Worm (Caenorhabditis elegans): ENCODE measurements around the gene F25E5.2.

The F25E5.2 gene

DNA sequence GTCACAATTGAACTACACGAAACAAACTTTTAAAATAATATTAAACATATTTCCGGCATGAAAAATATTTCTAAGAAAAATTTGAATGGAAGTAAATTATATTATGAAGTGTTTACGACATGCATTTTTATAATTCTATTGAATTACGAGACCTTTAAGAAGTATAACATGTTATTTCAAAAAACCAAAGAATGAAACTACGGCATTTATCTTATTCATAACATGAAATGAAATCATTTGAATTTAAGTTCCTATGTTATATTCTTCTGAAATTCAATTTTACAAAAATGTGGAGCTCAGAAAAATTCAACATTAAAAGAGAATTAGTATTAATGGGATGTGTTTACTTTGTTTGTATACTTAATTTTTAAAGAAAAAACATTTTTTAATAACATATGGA lies 24.1 kb upstream of the F25E5.2 start, which contains the start of gene srw-71:
srw-71 (minus strand) TSS at position 101 of the 400 bp plus-strand sequence.
- TF ChIP-seq nhr-23 (tag; optimal IDR thresholded peaks at IDR 0.05) (no peak), lsy-12 (tag; optimal IDR thresholded peaks at IDR 0.05) (no peak), daf-12 (tag; optimal IDR thresholded peaks at IDR 0.05) (no peak), hmg-11 (tag; optimal IDR thresholded peaks at IDR 0.05) (no peak), sea-2 (GFP tag; optimal IDR thresholded peaks at IDR 0.05) (no peak), nhr-237 (tag; optimal IDR thresholded peaks at IDR 0.05) (no peak), R02D3.7 (tag; optimal IDR thresholded peaks at IDR 0.05) (no peak), mdl-1 (tag; optimal IDR thresholded peaks at IDR 0.05) (no peak), fkh-10 (GFP tag; optimal IDR thresholded peaks at IDR 0.05) (no peak), nfya-1 (tag; optimal IDR thresholded peaks at IDR 0.05; ENCODE audit: insufficient read depth) (no peak), aly-2 (tag; optimal IDR thresholded peaks at IDR 0.05) (no peak), nhr-12 (tag; optimal IDR thresholded peaks at IDR 0.05) (no peak), elt-3 (tag; optimal IDR thresholded peaks at IDR 0.05) (no peak), egl-5 (tag; optimal IDR thresholded peaks at IDR 0.05) (no peak), unc-39 (tag; optimal IDR thresholded peaks at IDR 0.05) (no peak), fos-1 (tag; optimal IDR thresholded peaks at IDR 0.05) (no peak), zag-1 (tag; optimal IDR thresholded peaks at IDR 0.05) (no peak), skn-1 (tag; optimal IDR thresholded peaks at IDR 0.05) (no peak)

DNA sequence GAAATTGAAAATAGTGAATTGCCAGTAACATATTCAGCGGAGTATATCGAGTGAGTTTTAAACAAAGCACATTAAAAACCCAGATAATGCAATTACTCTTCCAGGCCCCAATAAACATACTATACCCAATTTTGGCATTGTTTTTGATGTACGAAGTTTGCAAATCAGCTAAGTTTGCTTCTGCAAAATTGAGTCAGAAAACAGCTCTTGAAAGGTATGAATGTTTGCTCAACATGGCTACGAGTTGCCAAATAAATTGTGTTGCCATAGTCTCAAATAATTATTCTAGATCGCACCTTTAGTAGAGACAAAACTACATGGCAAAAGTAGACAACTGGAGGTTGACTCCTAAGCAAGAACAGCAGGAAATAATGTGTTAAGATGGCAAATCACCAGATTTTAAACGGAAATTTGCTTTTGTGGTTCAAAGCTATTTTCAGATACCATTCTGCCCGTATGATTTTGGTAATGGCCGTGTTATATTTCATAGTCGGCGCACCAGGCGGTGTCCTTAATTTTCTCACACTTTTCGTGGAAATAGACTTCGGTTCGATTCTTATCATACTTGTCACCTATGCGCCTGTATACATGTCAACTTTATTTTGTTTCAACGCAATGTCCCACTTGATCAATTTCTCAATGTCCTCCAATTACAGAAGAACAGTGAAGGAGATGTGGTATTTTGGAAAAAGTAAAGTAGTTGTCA lies 22.5 kb upstream of the F25E5.2 start:
- TF ChIP-seq elt-2 (tag; optimal IDR thresholded peaks at IDR 0.05), result peak; percentile 42
- TF ChIP-seq nhr-43 (tag; optimal IDR thresholded peaks at IDR 0.05; ENCODE audit: poor library complexity, severe bottlenecking), result peak; percentile 70
- TF ChIP-seq ama-1 (optimal IDR thresholded peaks at IDR 0.05), result peak; percentile 76
- peak; percentile 6 for TF ChIP-seq nhr-23 (tag; optimal IDR thresholded peaks at IDR 0.05)
- TF ChIP-seq lsy-12 (tag; optimal IDR thresholded peaks at IDR 0.05), result peak; percentile 24
- no peak for TF ChIP-seq ztf-4 (tag; optimal IDR thresholded peaks at IDR 0.05)
- no peak for TF ChIP-seq eor-1 (tag; optimal IDR thresholded peaks at IDR 0.05)

DNA sequence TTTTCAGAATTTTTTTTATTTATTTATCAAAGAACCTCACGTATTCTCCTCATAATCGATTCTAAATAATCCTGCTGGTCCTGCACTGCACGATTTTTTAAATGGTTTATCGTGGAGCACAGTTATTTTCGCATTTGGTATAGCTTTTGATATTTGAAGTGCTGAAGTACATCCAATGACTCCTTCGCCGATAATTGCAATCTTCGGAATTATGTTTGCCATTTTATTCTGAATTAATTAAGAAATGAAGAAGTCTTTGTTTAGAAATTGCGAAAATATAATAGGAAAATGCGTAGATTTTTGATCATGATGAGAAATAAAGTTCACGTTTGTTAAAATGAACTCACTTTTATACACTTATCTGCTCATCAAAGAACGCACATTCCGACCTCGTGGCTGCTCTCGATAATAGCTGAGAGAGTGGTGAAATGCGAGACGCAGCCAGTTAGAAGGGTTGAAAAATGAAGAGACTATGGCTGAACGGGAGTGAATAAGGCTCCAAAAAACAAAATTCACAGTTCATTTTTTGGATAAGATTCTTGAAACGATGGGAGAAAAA lies 20.2 kb upstream of the F25E5.2 start:
- TF ChIP-seq nfya-1 (tag; optimal IDR thresholded peaks at IDR 0.05; ENCODE audit: insufficient read depth) (peak; percentile 50), elt-1 (tag; optimal IDR thresholded peaks at IDR 0.05) (peak; percentile 4), ama-1 (optimal IDR thresholded peaks at IDR 0.05) (peak; percentile 42), lin-15B (tag; optimal IDR thresholded peaks at IDR 0.05) (peak; percentile 9), eor-1 (tag; optimal IDR thresholded peaks at IDR 0.05) (no peak), mdl-1 (tag; optimal IDR thresholded peaks at IDR 0.05) (peak; percentile 76), nhr-28 (tag; optimal IDR thresholded peaks at IDR 0.05) (no peak), ztf-4 (tag; optimal IDR thresholded peaks at IDR 0.05) (no peak), fkh-2 (tag; optimal IDR thresholded peaks at IDR 0.05) (no peak), pqm-1 (tag; optimal IDR thresholded peaks at IDR 0.05) (peak; percentile 91), mml-1 (tag; optimal IDR thresholded peaks at IDR 0.05) (no peak), zag-1 (tag; optimal IDR thresholded peaks at IDR 0.05) (no peak), fkh-10 (GFP tag; optimal IDR thresholded peaks at IDR 0.05) (peak; percentile 40), fos-1 (tag; optimal IDR thresholded peaks at IDR 0.05) (no peak), elt-2 (tag; optimal IDR thresholded peaks at IDR 0.05) (peak; percentile 74), egl-27 (tag; optimal IDR thresholded peaks at IDR 0.05) (no peak), nhr-237 (tag; optimal IDR thresholded peaks at IDR 0.05) (no peak), nhr-76 (tag; optimal IDR thresholded peaks at IDR 0.05) (no peak), pha-4 (tag; optimal IDR thresholded peaks at IDR 0.05) (peak; percentile 60), lin-39 (tag; optimal IDR thresholded peaks at IDR 0.05) (peak; percentile 51), snpc-4 (tag; optimal IDR thresholded peaks at IDR 0.05) (peak; percentile 21), nhr-67 (tag; optimal IDR thresholded peaks at IDR 0.05) (no peak), ceh-16 (tag; optimal IDR thresholded peaks at IDR 0.05) (no peak), unc-39 (tag; optimal IDR thresholded peaks at IDR 0.05) (no peak), daf-12 (tag; optimal IDR thresholded peaks at IDR 0.05) (no peak), hmg-11 (tag; optimal IDR thresholded peaks at IDR 0.05) (peak; percentile 27), ceh-82 (tag; optimal IDR thresholded peaks at IDR 0.05) (no peak), egl-5 (tag; optimal IDR thresholded peaks at IDR 0.05) (peak; percentile 69), elt-3 (tag; optimal IDR thresholded peaks at IDR 0.05) (no peak), ceh-28 (tag; optimal IDR thresholded peaks at IDR 0.05) (no peak), jun-1 (tag; optimal IDR thresholded peaks at IDR 0.05) (no peak), sea-2 (GFP tag; optimal IDR thresholded peaks at IDR 0.05) (no peak), R02D3.7 (tag; optimal IDR thresholded peaks at IDR 0.05) (no peak), nhr-77 (tag; optimal IDR thresholded peaks at IDR 0.05) (no peak), skn-1 (tag; optimal IDR thresholded peaks at IDR 0.05) (peak; percentile 62), ztf-11 (tag; optimal IDR thresholded peaks at IDR 0.05) (no peak)

Measured in whole organism, L3 larva.